Worm (Caenorhabditis elegans) whole organism, L4/young adult: ENCODE data around the gene gtl-2.

Source experiments
- W03F9.2 ChIP-seq: fragments of 150-350 bp; optimal IDR thresholded peaks from 2 replicates; lab custom pipeline; 2014; ENCODE audit warnings: missing biosample characterization, missing genetic modification characterization
- him-1 ChIP-seq: sonication (generic microtip); optimal IDR thresholded peaks from 2 replicates; lab custom pipeline; 2016; ENCODE audit warnings: missing genotype, missing genetic modification reagents, missing genetic modification characterization, missing compliant biosample characterization

gtl-2 gene

DNA sequence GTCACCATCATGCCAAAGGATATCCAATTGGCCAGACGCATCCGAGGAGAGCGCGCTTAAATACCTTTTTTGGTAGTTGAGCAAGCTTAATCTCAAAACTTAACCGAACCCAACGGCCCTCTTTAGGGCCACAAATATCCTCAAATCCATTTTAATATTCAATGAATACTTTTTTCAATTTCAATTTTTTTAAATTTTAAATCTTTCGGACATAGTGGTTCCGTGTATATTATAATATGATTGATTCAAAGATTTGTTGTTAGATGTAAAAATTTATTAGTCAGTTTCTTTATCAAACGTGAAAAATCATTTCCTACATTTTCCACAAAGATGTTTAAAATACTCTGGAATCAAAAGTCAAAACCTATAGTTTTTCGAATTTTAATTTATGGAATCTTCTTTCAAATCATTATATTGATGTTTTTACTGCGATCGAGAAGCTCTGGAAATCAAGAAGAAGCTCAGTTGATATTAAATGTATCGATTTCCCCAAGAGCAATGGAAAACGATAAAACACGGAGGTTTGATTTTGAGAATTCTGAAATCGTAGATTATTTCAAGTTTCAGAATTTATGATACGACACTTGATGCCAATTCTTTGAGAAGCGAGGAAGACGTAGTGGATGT is 53.8 kb downstream of the gtl-2 start, which contains the start of gene B0035.21:
Gene B0035.21, plus strand, starts transcription at position 322 of the 627 bp plus-strand sequence.
- TF ChIP-seq W03F9.2 (tag; lab: Kevin White, UChicago) = no peak

DNA sequence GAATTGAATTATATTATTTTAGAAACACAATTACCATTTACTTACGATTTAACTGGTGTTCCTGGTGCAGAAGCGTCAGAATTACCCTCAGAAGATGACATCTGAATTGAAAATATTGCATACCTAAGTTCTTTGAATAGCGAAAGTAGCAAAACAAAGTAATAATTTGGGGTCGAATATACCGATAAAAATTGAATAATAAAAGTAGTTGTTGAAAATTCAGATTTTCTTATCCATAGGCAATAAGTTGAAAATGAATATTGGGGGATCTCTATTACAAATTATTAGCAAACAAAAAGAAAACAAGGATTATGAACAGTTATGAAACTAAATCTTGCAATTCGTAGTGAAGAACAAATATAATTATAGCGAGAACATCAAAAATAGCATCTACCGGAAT is 56.0 kb downstream of the gtl-2 start, which contains the start of gene leo-1:
Gene leo-1, minus strand, starts transcription at position 101 of the 400 bp plus-strand sequence.
- TF ChIP-seq W03F9.2 (tag; lab: Kevin White, UChicago) (no peak), him-1 (tag; lab: Kevin White, UChicago) (no peak)
